Worm (Caenorhabditis elegans) whole organism, young adult: ENCODE data around the gene T24E12.6.
A peak's percentile ranks its signal among the peaks of the same experiment; 100 is the strongest.

Source experiments
- F52B5.7 ChIP-seq: sonication (generic microtip); optimal IDR thresholded peaks from 2 replicates; lab custom pipeline; 2016; ENCODE audit warnings: mild to moderate bottlenecking, missing genetic modification characterization, missing compliant biosample characterization
- F55B11.4 ChIP-seq: sonication (generic microtip); optimal IDR thresholded peaks from 2 replicates; lab custom pipeline; 2016; ENCODE audit warnings: missing compliant biosample characterization, missing genetic modification characterization, borderline replicate concordance; ENCODE audit not compliant: insufficient read depth
- T07F8.4 ChIP-seq: sonication (generic microtip); optimal IDR thresholded peaks from 2 replicates; lab custom pipeline; 2016; ENCODE audit warnings: mild to moderate bottlenecking, missing genetic modification characterization, moderate library complexity, missing compliant biosample characterization
- T26A5.8 ChIP-seq: sonication (generic microtip); optimal IDR thresholded peaks from 2 replicates; lab custom pipeline; 2016; ENCODE audit warnings: missing genetic modification characterization, missing compliant biosample characterization
- Y53G8AR.9 ChIP-seq: fragments of 200-800 bp; sonication (Bioruptor generic); conservative IDR thresholded peaks from 2 replicates; pipeline ENCODE4 v1.3.6; 2022; ENCODE audit warnings: missing genetic modification reagents, missing genetic modification characterization, missing compliant biosample characterization
- attf-5 ChIP-seq: fragments of 200-800 bp; sonication (Bioruptor generic); optimal IDR thresholded peaks from 2 replicates; lab custom pipeline; 2018; ENCODE audit warnings: mild to moderate bottlenecking, missing genetic modification characterization, missing compliant biosample characterization
- attf-6 ChIP-seq: fragments of 200-800 bp; sonication (Bioruptor generic); IDR thresholded peaks from 2 replicates; pipeline ENCODE4 v1.3.6; 2022; ENCODE audit warnings: missing genetic modification reagents, missing genetic modification characterization, missing compliant biosample characterization
- bed-2 ChIP-seq: fragments of 200-800 bp; sonication (Bioruptor generic); IDR thresholded peaks from 2 replicates; pipeline ENCODE4 v1.3.6; 2022; ENCODE audit warnings: missing genetic modification reagents, missing genetic modification characterization, missing compliant biosample characterization
- ccch-3 ChIP-seq: fragments of 200-800 bp; sonication (Bioruptor generic); optimal IDR thresholded peaks from 2 replicates; lab custom pipeline; 2018; ENCODE audit warnings: mild to moderate bottlenecking, missing genetic modification characterization, missing compliant biosample characterization
- cebp-1 ChIP-seq, 2 experiments: fragments of 200-800 bp in 1 of 2; sonication (Bioruptor generic) in 1 of 2; sonication (generic microtip) in 1 of 2; IDR thresholded peaks in 1 of 2; optimal IDR thresholded peaks in 1 of 2; 2 replicates each; pipeline versions ENCODE4 v1.3.6 to Lab custom; 2017 to 2022; ENCODE audit warnings: missing compliant biosample characterization in 2 of 2, missing genetic modification characterization in 2 of 2, mild to moderate bottlenecking in 1 of 2, missing genetic modification reagents in 1 of 2, moderate library complexity in 1 of 2
- ceh-91 ChIP-seq: fragments of 200-800 bp; sonication (Bioruptor generic); IDR thresholded peaks from 2 replicates; pipeline ENCODE4 v1.3.6; 2022; ENCODE audit warnings: missing genetic modification reagents, missing genetic modification characterization, missing compliant biosample characterization
- efl-1 ChIP-seq: fragments of 150-350 bp; optimal IDR thresholded peaks from 2 replicates; lab custom pipeline; 2014; ENCODE audit warnings: missing biosample characterization, missing genetic modification reagents, missing genetic modification characterization
- egl-44 ChIP-seq: fragments of 200-800 bp; sonication (Bioruptor generic); IDR thresholded peaks from 2 replicates; pipeline ENCODE4 v1.3.6; 2022; ENCODE audit warnings: missing genetic modification reagents, missing genetic modification characterization, missing compliant biosample characterization
- egrh-3 ChIP-seq: fragments of 200-800 bp; sonication (Bioruptor generic); IDR thresholded peaks from 2 replicates; pipeline ENCODE4 v1.3.6; 2022; ENCODE audit warnings: missing genetic modification reagents, missing genetic modification characterization, missing compliant biosample characterization
- gei-17 ChIP-seq: fragments of 200-800 bp; sonication (Bioruptor generic); optimal IDR thresholded peaks from 2 replicates; lab custom pipeline; 2018; ENCODE audit warnings: mild to moderate bottlenecking, missing genetic modification characterization, missing compliant biosample characterization
- hmg-1.2 ChIP-seq: fragments of 200-800 bp; sonication (Bioruptor generic); IDR thresholded peaks from 2 replicates; pipeline ENCODE4 v1.3.6; 2022; ENCODE audit warnings: missing genetic modification reagents, missing genetic modification characterization, missing compliant biosample characterization
- let-526 ChIP-seq: fragments of 200-800 bp; sonication (Bioruptor generic); IDR thresholded peaks from 2 replicates; pipeline ENCODE4 v1.3.6; 2022; ENCODE audit warnings: missing genetic modification reagents, missing genetic modification characterization, missing compliant biosample characterization
- madf-10 ChIP-seq: sonication (generic microtip); optimal IDR thresholded peaks from 2 replicates; lab custom pipeline; 2016; ENCODE audit warnings: mild to moderate bottlenecking, missing genetic modification characterization, missing compliant biosample characterization
- madf-8 ChIP-seq: fragments of 200-800 bp; sonication (Bioruptor generic); conservative IDR thresholded peaks from 2 replicates; pipeline ENCODE4 v1.3.6; 2022; ENCODE audit warnings: missing genetic modification reagents, missing genetic modification characterization, missing compliant biosample characterization
- nfyb-1 ChIP-seq: fragments of 200-800 bp; sonication (Bioruptor generic); IDR thresholded peaks from 2 replicates; pipeline ENCODE4 v1.3.6; 2022; ENCODE audit warnings: missing genetic modification reagents, missing genetic modification characterization, missing compliant biosample characterization
- rec-8 ChIP-seq, 2 experiments: sonication (generic microtip); optimal IDR thresholded peaks; 2 replicates each; lab custom pipeline; 2016; ENCODE audit warnings: mild to moderate bottlenecking in 2 of 2, missing genetic modification characterization in 2 of 2, missing genetic modification reagents in 2 of 2, missing genotype in 2 of 2, missing biosample characterization in 1 of 2, missing compliant biosample characterization in 1 of 2, moderate library complexity in 1 of 2
- snpc-4 ChIP-seq, 5 experiments: fragments of 150-350 bp in 1 of 5; sonication (generic microtip) in 4 of 5; optimal IDR thresholded peaks; 2 replicates each; lab custom pipeline; 2014 to 2018; ENCODE audit warnings: missing genetic modification characterization in 5 of 5, missing biosample characterization in 3 of 5, antibody characterized with exemption in 2 of 5, mild to moderate bottlenecking in 2 of 5, missing compliant biosample characterization in 2 of 5, missing genotype in 2 of 5, moderate library complexity in 2 of 5, missing genetic modification reagents in 1 of 5
- tlf-1 ChIP-seq: fragments of 200-800 bp; sonication (Bioruptor generic); optimal IDR thresholded peaks from 2 replicates; lab custom pipeline; 2018; ENCODE audit warnings: mild to moderate bottlenecking, missing genetic modification characterization, missing compliant biosample characterization
- ztf-25 ChIP-seq: fragments of 200-800 bp; sonication (Bioruptor generic); IDR thresholded peaks from 2 replicates; pipeline ENCODE4 v1.3.6; 2022; ENCODE audit warnings: missing genetic modification reagents, missing genetic modification characterization, missing compliant biosample characterization

T24E12.6 gene

DNA sequence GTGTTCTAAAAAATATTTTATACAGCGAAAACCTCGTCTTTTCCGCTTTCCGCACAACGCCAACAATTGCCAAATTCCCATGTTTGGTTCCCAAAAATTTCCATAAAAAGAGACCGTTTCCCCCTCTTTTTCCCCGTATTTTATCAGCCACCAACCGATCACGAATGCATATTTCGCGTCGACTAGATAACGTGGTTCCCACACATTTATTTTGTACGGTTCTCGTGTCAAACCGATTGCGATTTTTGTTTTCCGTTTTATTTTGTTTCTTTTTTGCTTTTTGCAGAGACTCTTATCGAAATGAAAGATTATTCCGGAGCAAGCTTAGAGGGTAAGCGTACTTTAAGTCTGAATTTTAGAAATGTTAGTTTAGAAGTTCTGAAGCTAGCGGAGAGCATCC lies 40.5 kb downstream of the T24E12.6 start, which contains the start of gene C46E10.3 (continued):
- TF ChIP-seq egrh-3 (GFP tag; lab: Robert Waterston, UW) (no peak), rec-8 (tag; optimal IDR thresholded peaks at IDR 0.05; lab: Kevin White, UChicago) (no peak), attf-6 (GFP tag; lab: Robert Waterston, UW) (no peak)

DNA sequence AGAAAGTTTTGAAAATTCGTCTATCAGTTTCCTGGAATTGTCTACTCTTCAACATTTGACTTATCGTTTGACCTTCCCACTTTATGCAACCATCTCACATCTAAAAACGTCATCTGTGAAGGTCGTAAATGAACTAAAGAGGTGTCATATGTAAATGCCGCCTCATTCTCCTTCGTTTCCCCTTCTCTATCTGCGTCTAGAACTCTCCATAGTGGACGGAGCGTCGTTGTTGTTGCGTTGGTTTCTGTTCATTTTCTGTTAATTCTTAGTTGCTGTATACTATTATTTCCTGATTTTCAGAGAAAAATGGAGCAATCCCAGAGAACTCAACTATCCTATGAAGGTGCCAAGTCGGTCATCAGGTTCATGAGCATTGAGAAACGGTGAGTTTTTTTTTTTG lies 44.5 kb downstream of the T24E12.6 start, which contains the start of gene fbxc-52:
Gene fbxc-52, plus strand, starts transcription at position 301 of the 400 bp plus-strand sequence.
- TF ChIP-seq nfyb-1 (GFP tag; lab: Robert Waterston, UW) = 0 out of 2 replicates have a peak, but pooled peaks have one; percentile 11
- TF ChIP-seq gei-17 = no peak
- no peak for TF ChIP-seq ztf-25 (GFP tag; lab: Robert Waterston, UW)

DNA sequence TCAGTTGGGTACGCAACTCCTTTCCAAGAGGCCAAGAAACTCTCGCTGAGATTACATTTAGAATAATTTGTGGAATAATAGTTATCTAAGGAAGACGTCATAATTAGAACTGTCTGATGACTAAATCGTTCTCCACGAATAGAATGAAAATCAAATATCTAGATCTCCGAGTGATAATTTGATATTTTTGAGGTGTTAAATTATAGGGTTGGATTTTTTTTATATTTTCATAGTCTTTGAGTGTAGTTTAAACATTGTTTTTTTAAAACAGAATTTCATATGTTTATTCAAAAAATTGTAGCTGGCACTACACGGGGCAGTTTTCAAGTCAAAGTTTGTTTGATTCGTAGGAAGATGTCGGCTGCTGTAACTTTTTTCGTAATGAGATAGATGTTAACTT lies 45.0 kb downstream of the T24E12.6 start, which contains the start of gene srh-99:
Gene srh-99, minus strand, starts transcription at position 101 of the 400 bp plus-strand sequence.
- no peak for TF ChIP-seq let-526 (GFP tag; lab: Robert Waterston, UW)
- TF ChIP-seq egl-44 (GFP tag; lab: Robert Waterston, UW) = no peak
- TF ChIP-seq T07F8.4 (tag; lab: Kevin White, UChicago) = no peak
- TF ChIP-seq efl-1 (GFP tag; lab: Kevin White, UChicago) = no peak
- no peak for TF ChIP-seq ccch-3 (GFP tag; lab: Kevin White, UChicago)
- no peak for TF ChIP-seq gei-17
- no peak for TF ChIP-seq cebp-1 (GFP tag; IDR thresholded peaks at IDR 0.05; lab: Robert Waterston, UW)
- TF ChIP-seq cebp-1 (tag; optimal IDR thresholded peaks at IDR 0.05; lab: Kevin White, UChicago) = no peak
- no peak for TF ChIP-seq ceh-91
- no peak for TF ChIP-seq tlf-1
- no peak for TF ChIP-seq madf-10
- TF ChIP-seq snpc-4 (GFP tag; optimal IDR thresholded peaks at IDR 0.05; lab: Kevin White, UChicago) = no peak
- no peak for TF ChIP-seq snpc-4 (tag; optimal IDR thresholded peaks at IDR 0.05; lab: Kevin White, UChicago)
- TF ChIP-seq F55B11.4 (tag; lab: Kevin White, UChicago) = no peak
- TF ChIP-seq rec-8 (tag; optimal IDR thresholded peaks at IDR 0.05; lab: Kevin White, UChicago) = no peak
- TF ChIP-seq, all 124 proteins: peak for 0

ce11 chrII:3714595-3714994 lies 46.9 kb downstream of the T24E12.6 start, which contains the start of gene srh-100:
Gene srh-100, minus strand, starts transcription at chrII:3714695.
- TF ChIP-seq T26A5.8 (tag; lab: Kevin White, UChicago) = no peak

ce11 chrII:3711047-3711446 lies 50.5 kb downstream of the T24E12.6 start, which contains the start of gene fbxc-53:
Gene fbxc-53, plus strand, starts transcription at chrII:3711291.
- no peak for TF ChIP-seq madf-8 (GFP tag; lab: Robert Waterston, UW)
- TF ChIP-seq bed-2 (GFP tag; lab: Robert Waterston, UW) = no peak
- no peak for TF ChIP-seq hmg-1.2 (GFP tag; lab: Robert Waterston, UW)
- no peak for TF ChIP-seq madf-10
- no peak for TF ChIP-seq attf-5 (GFP tag; lab: Kevin White, UChicago)
- TF ChIP-seq egl-44 (GFP tag; lab: Robert Waterston, UW) = no peak
- no peak for TF ChIP-seq F52B5.7
- TF ChIP-seq ccch-3 (GFP tag; lab: Kevin White, UChicago) = no peak
- no peak for TF ChIP-seq Y53G8AR.9 (GFP tag; lab: Robert Waterston, UW)
